Worm (Caenorhabditis elegans): ENCODE measurements around the gene srh-118.
A peak's percentile ranks its signal among the peaks of the same experiment; 100 is the strongest.
"Not testable (repeated sequence)": the region's sequence is repeated elsewhere in the genome, so short reads cannot be mapped to it uniquely, and the experiment has no call there.

Gene srh-118

DNA sequence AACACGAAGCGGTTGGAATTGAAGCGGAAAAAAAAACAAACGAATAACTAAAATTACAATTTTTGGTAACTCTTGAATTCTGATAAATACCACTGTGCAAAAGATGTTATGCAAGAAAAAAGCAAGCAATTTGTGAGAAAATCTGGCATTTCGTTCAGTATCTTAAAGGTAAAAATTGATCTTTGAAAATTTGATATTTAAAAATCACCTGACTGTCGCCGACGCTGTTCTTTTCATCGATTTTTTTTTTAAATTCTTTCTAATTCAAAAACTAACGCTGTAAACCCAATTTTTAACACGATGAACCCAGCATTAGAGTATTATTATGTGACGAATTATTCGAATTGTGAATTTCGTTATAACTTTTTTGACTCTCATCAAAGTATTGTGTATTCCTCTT, 22.3 kb downstream of the srh-118 start, which contains the start of gene srh-123:
srh-123 (plus strand) TSS at position 301 of the 400 bp plus-strand sequence.
- TF ChIP-seq hlh-11 (tag; optimal IDR thresholded peaks at IDR 0.05) (no peak), spr-1 (tag; optimal IDR thresholded peaks at IDR 0.05) (no peak), nhr-77 (tag; optimal IDR thresholded peaks at IDR 0.05) (no peak), daf-19 (GFP tag; conservative IDR thresholded peaks at IDR 0.05) (no peak), zip-2 (tag; optimal IDR thresholded peaks at IDR 0.05) (no peak), mdt-29 (GFP tag; IDR thresholded peaks at IDR 0.05) (no peak), lir-3 (tag; optimal IDR thresholded peaks at IDR 0.05) (no peak), nhr-111 (GFP tag; optimal IDR thresholded peaks at IDR 0.05) (no peak), nhr-42 (GFP tag; IDR thresholded peaks at IDR 0.05) (no peak), fos-1 (tag; optimal IDR thresholded peaks at IDR 0.05) (no peak)

DNA sequence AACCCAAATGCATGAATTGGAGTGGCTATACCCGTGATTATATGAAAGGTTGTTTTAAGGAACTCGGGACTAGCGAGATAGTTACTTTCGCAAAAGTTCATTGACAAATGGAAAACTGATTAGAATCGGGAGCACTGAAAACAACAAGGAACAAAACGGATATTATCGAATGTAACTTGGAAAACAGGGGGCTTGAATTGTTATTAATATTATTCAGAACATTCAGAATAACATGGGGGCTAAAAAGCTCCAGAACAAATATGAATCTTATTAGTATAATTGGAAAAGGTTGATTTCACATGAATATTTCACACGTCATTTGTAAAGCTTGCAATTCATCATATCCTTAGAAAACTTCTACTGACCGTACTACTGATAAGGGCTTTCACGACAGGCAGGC, 24.4 kb downstream of the srh-118 start, which contains the start of gene srh-235:
srh-235 (minus strand) TSS at position 101 of the 400 bp plus-strand sequence.
- TF ChIP-seq F37D6.2 (tag; optimal IDR thresholded peaks at IDR 0.05) (no peak), ztf-7 (tag; optimal IDR thresholded peaks at IDR 0.05) (no peak), lim-7 (GFP tag; IDR thresholded peaks at IDR 0.05) (no peak), set-16 (GFP tag; IDR thresholded peaks at IDR 0.05) (no peak), Y75B8A.6 (GFP tag; IDR thresholded peaks at IDR 0.05) (no peak), unc-39 (tag; optimal IDR thresholded peaks at IDR 0.05) (no peak), saeg-2 (GFP tag; IDR thresholded peaks at IDR 0.05) (no peak), tag-97 (GFP tag; IDR thresholded peaks at IDR 0.05) (no peak), nhr-102 (tag; optimal IDR thresholded peaks at IDR 0.05) (no peak), D1046.2 (GFP tag; IDR thresholded peaks at IDR 0.05) (no peak), ceh-62 (tag; optimal IDR thresholded peaks at IDR 0.05) (no peak), attf-4 (tag; optimal IDR thresholded peaks at IDR 0.05) (no peak), zip-11 (GFP tag; IDR thresholded peaks at IDR 0.05) (no peak)

ce11 chrV:17469180-17469579, 26.8 kb downstream of the srh-118 start, which contains the start of gene F20E11.17:
Gene F20E11.17, minus strand, starts transcription at chrV:17469280.
- no peak for TF ChIP-seq lir-3 (tag; optimal IDR thresholded peaks at IDR 0.05)
- TF ChIP-seq nhr-41 (GFP tag; IDR thresholded peaks at IDR 0.05), result no peak
- TF ChIP-seq daf-16 (GFP tag; optimal IDR thresholded peaks at IDR 0.05), result no peak
- TF ChIP-seq daf-16 (tag; optimal IDR thresholded peaks at IDR 0.05), result no peak
- TF ChIP-seq fos-1 (tag; optimal IDR thresholded peaks at IDR 0.05), result no peak
- no peak for TF ChIP-seq zag-1 (tag; optimal IDR thresholded peaks at IDR 0.05)
- TF ChIP-seq ces-1 (GFP tag; optimal IDR thresholded peaks at IDR 0.05), result no peak

DNA sequence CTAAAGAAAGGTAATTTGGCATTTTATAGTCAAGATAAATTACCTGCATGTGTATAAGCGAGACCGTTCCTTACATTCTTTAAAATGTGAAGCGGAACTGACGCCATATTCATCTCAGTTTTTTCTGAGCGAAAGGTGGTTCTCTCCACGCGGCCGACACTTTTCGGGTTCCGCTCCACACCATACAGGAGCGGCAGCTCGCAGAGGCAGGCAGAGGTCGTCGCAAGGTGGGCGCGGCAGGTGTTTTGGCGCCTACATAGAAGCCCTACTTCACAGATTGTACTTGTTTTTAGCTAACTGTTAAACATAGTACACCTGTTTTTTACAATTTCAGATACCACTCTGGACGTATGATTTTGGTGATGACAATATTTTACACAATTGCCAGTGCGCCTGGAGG, 28.1 kb downstream of the srh-118 start:
- TF ChIP-seq hmg-1.1 (GFP tag; IDR thresholded peaks at IDR 0.05) (no peak), dmd-6 (GFP tag; IDR thresholded peaks at IDR 0.05) (no peak), set-16 (GFP tag; IDR thresholded peaks at IDR 0.05) (peak; percentile 76)

DNA sequence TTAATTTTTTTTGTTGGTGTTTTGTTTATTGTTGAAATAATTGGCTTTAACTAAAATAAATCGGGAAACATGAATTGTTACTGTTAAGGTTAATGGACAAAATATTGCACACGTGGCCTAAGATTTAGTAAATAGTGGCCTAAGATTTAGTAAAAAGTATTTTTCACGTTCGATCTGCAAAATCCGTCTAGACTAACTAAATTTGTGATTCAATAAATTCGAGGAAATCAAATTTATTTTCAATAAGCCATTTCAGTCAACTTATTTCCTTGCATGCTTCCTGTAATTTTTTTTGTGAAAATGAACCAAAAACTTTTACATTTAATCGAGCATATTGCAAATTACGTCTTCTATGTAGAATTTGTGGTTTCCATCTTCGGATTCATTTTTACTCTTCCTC, 29.2 kb downstream of the srh-118 start, which contains the start of gene srw-72:
srw-72 (plus strand) TSS at position 301 of the 400 bp plus-strand sequence.
- TF ChIP-seq ama-1 (optimal IDR thresholded peaks at IDR 0.05), result no peak
- no peak for TF ChIP-seq lin-38 (GFP tag; IDR thresholded peaks at IDR 0.05)
- TF ChIP-seq ZK546.5 (tag; optimal IDR thresholded peaks at IDR 0.05), result no peak
- TF ChIP-seq tag-97 (GFP tag; IDR thresholded peaks at IDR 0.05), result no peak

ce11 chrV:17464278-17464677, 31.7 kb downstream of the srh-118 start, which contains the start of gene F20E11.7:
Gene F20E11.7, plus strand, starts transcription at chrV:17464578.
- not testable (repeated sequence) for TF ChIP-seq F49E8.2 (tag; optimal IDR thresholded peaks at IDR 0.05; ENCODE audit: borderline replicate concordance); nhr-48 (tag; optimal IDR thresholded peaks at IDR 0.05); madf-5 (GFP tag; IDR thresholded peaks at IDR 0.05)
